Fruit fly (Drosophila melanogaster) whole organism, embryonic: ENCODE measurements around the gene spz3.

ENCODE experiments used
- BEAF-32 ChIP-seq: fragments of 200-800 bp; sonication (Bioruptor generic); optimal IDR thresholded peaks from 3 replicates; lab custom pipeline; 2017; ENCODE audit warnings: missing biosample characterization, missing genetic modification characterization, mild to moderate bottlenecking, moderate library complexity, missing genetic modification reagents
- Bgb ChIP-seq: fragments of 200-800 bp; sonication (Bioruptor generic); IDR thresholded peaks from 2 replicates; pipeline ENCODE4 v1.3.6; 2022; ENCODE audit warnings: missing biosample characterization, missing genetic modification characterization; ENCODE audit not compliant: partially characterized antibody
- CG11560 ChIP-seq: fragments of 200-800 bp; sonication (Bioruptor generic); IDR thresholded peaks from 3 replicates; pipeline ENCODE4 v1.3.6; 2022; ENCODE audit warnings: missing biosample characterization, missing genetic modification characterization
- CG12104 ChIP-seq: fragments of 200-800 bp; sonication (Bioruptor generic); optimal IDR thresholded peaks from 3 replicates; lab custom pipeline; 2016; ENCODE audit warnings: missing biosample characterization, missing genetic modification characterization
- CG12155 ChIP-seq: fragments of 200-800 bp; sonication (Bioruptor generic); optimal IDR thresholded peaks from 3 replicates; lab custom pipeline; 2016; ENCODE audit warnings: missing biosample characterization, missing genetic modification characterization
- CG12219 ChIP-seq: fragments of 200-800 bp; sonication (Bioruptor generic); optimal IDR thresholded peaks from 3 replicates; lab custom pipeline; 2018; ENCODE audit warnings: missing biosample characterization, mild to moderate bottlenecking, missing genetic modification characterization
- CG14860 ChIP-seq: fragments of 200-800 bp; sonication (Bioruptor generic); IDR thresholded peaks from 3 replicates; pipeline ENCODE4 v1.3.6; 2022; ENCODE audit warnings: missing biosample characterization, missing genetic modification characterization; ENCODE audit not compliant: partially characterized antibody
- CG1529 ChIP-seq: fragments of 200-800 bp; sonication (Bioruptor generic); optimal IDR thresholded peaks from 3 replicates; lab custom pipeline; 2018; ENCODE audit warnings: missing biosample characterization, missing genetic modification characterization
- CG15696 ChIP-seq: fragments of 200-800 bp; sonication (Bioruptor generic); optimal IDR thresholded peaks from 2 replicates; lab custom pipeline; 2019; ENCODE audit warnings: missing biosample characterization, mild to moderate bottlenecking, missing genetic modification characterization, moderate library complexity
- CG1603 ChIP-seq: fragments of 200-800 bp; sonication (Bioruptor generic); optimal IDR thresholded peaks from 2 replicates; lab custom pipeline; 2019; ENCODE audit warnings: missing biosample characterization, mild to moderate bottlenecking, missing genetic modification characterization, moderate library complexity
- CG2116 ChIP-seq: fragments of 200-800 bp; sonication (Bioruptor generic); optimal IDR thresholded peaks from 3 replicates; lab custom pipeline; 2018; ENCODE audit warnings: missing biosample characterization, mild to moderate bottlenecking, missing genetic modification characterization
- CG2129 ChIP-seq: fragments of 200-800 bp; sonication (Bioruptor generic); IDR thresholded peaks from 2 replicates; pipeline ENCODE4 v1.3.6; 2022; ENCODE audit warnings: missing biosample characterization, missing genetic modification characterization; ENCODE audit not compliant: partially characterized antibody
- CG34422 ChIP-seq: fragments of 200-800 bp; sonication (Bioruptor generic); IDR thresholded peaks from 3 replicates; pipeline ENCODE4 v1.3.6; 2022; ENCODE audit warnings: missing biosample characterization, missing genetic modification characterization
- CG3995 ChIP-seq: fragments of 200-800 bp; sonication (Bioruptor generic); optimal IDR thresholded peaks from 3 replicates; lab custom pipeline; 2016; ENCODE audit warnings: missing biosample characterization, missing genetic modification characterization
- CG42726 ChIP-seq: fragments of 200-800 bp; sonication (Bioruptor generic); IDR thresholded peaks from 2 replicates; pipeline ENCODE4 v1.3.6; 2022; ENCODE audit warnings: missing biosample characterization, missing genetic modification characterization; ENCODE audit not compliant: partially characterized antibody
- CG4617 ChIP-seq: fragments of 200-800 bp; sonication (Bioruptor generic); optimal IDR thresholded peaks from 3 replicates; lab custom pipeline; 2016; ENCODE audit warnings: missing biosample characterization, missing genetic modification characterization, borderline replicate concordance
- CG5953 ChIP-seq: fragments of 200-800 bp; sonication (Bioruptor generic); IDR thresholded peaks from 2 replicates; pipeline ENCODE4 v1.3.6; 2022; ENCODE audit warnings: missing biosample characterization, missing genetic modification characterization
- CG6791 ChIP-seq: fragments of 200-800 bp; sonication (Bioruptor generic); IDR thresholded peaks from 3 replicates; pipeline ENCODE4 v1.3.6; 2022; ENCODE audit warnings: missing biosample characterization, missing genetic modification characterization; ENCODE audit not compliant: partially characterized antibody
- CG7271 ChIP-seq: fragments of 200-800 bp; sonication (Bioruptor generic); optimal IDR thresholded peaks from 2 replicates; lab custom pipeline; 2018; ENCODE audit warnings: missing biosample characterization, mild to moderate bottlenecking, missing genetic modification characterization, moderate library complexity
- CG9437 ChIP-seq: fragments of 200-800 bp; sonication (Bioruptor generic); optimal IDR thresholded peaks from 2 replicates; lab custom pipeline; 2018; ENCODE audit warnings: missing biosample characterization, mild to moderate bottlenecking, missing genetic modification characterization
- CHES-1-like ChIP-seq: fragments of 200-800 bp; sonication (Bioruptor generic); optimal IDR thresholded peaks from 2 replicates; lab custom pipeline; 2016; ENCODE audit warnings: missing biosample characterization, missing genetic modification characterization
- D ChIP-seq, 2 experiments: fragments of 200-800 bp in 1 of 2; fragments of >200 bp in 1 of 2; sonication (Bioruptor generic) in 1 of 2; optimal IDR thresholded peaks; 2 replicates in 1 of 2; 3 replicates in 1 of 2; lab custom pipeline; 2017; ENCODE audit warnings: mild to moderate bottlenecking in 1 of 2, missing biosample characterization in 1 of 2, missing genetic modification characterization in 1 of 2, missing genetic modification reagents in 1 of 2
- Dll ChIP-seq: fragments of 200-800 bp; sonication (Bioruptor generic); IDR thresholded peaks from 4 replicates; pipeline ENCODE4 v1.3.6; 2022; ENCODE audit warnings: missing biosample characterization, missing genetic modification characterization; ENCODE audit not compliant: partially characterized antibody
- Dp ChIP-seq: fragments of 200-800 bp; sonication (Bioruptor generic); optimal IDR thresholded peaks from 2 replicates; lab custom pipeline; 2018; ENCODE audit warnings: missing biosample characterization, mild to moderate bottlenecking, missing genetic modification characterization, moderate library complexity
- Dref ChIP-seq: fragments of 200-800 bp; sonication (Bioruptor generic); IDR thresholded peaks from 2 replicates; pipeline ENCODE4 v1.3.6; 2022; ENCODE audit warnings: missing biosample characterization, missing genetic modification characterization
- E2f2 ChIP-seq: fragments of 200-800 bp; sonication (Bioruptor generic); IDR thresholded peaks from 2 replicates; pipeline ENCODE4 v1.3.6; 2022; ENCODE audit warnings: missing biosample characterization, missing genetic modification characterization
- HmgD ChIP-seq: fragments of 200-800 bp; sonication (Bioruptor generic); optimal IDR thresholded peaks from 3 replicates; lab custom pipeline; 2016; ENCODE audit warnings: missing biosample characterization, missing genetic modification characterization
- Pdp1 ChIP-seq, 2 experiments: fragments of 200-800 bp; sonication (Bioruptor generic); optimal IDR thresholded peaks; 3 replicates each; lab custom pipeline; 2016; ENCODE audit warnings: missing biosample characterization in 2 of 2, missing genetic modification characterization in 2 of 2, mild to moderate bottlenecking in 1 of 2, moderate library complexity in 1 of 2
- Rfx ChIP-seq: fragments of 200-800 bp; sonication (Bioruptor generic); IDR thresholded peaks from 2 replicates; pipeline ENCODE4 v1.3.6; 2022; ENCODE audit warnings: missing biosample characterization, missing genetic modification characterization
- ab ChIP-seq: fragments of 200-800 bp; sonication (Bioruptor generic); optimal IDR thresholded peaks from 2 replicates; lab custom pipeline; 2016; ENCODE audit warnings: missing biosample characterization, missing genetic modification characterization
- amos ChIP-seq: fragments of 200-800 bp; sonication (Bioruptor generic); IDR thresholded peaks from 2 replicates; pipeline ENCODE4 v1.3.6; 2022; ENCODE audit warnings: missing biosample characterization, missing genetic modification characterization; ENCODE audit not compliant: partially characterized antibody
- bigmax ChIP-seq: fragments of 200-800 bp; sonication (Bioruptor generic); optimal IDR thresholded peaks from 2 replicates; lab custom pipeline; 2018; ENCODE audit warnings: missing biosample characterization, mild to moderate bottlenecking, missing genetic modification characterization
- chinmo ChIP-seq: fragments of 200-800 bp; sonication (Bioruptor generic); IDR thresholded peaks from 4 replicates; pipeline ENCODE4 v1.3.6; 2022; ENCODE audit warnings: missing biosample characterization, missing genetic modification characterization; ENCODE audit not compliant: partially characterized antibody
- corto ChIP-seq: fragments of 200-800 bp; sonication (Bioruptor generic); optimal IDR thresholded peaks from 2 replicates; lab custom pipeline; 2016; ENCODE audit warnings: missing biosample characterization, mild to moderate bottlenecking, missing genetic modification characterization, moderate library complexity
- dm ChIP-seq: fragments of 200-800 bp; sonication (Bioruptor generic); optimal IDR thresholded peaks from 3 replicates; lab custom pipeline; 2016; ENCODE audit warnings: missing biosample characterization, missing genetic modification characterization
- gfzf ChIP-seq: fragments of 200-800 bp; sonication (Bioruptor generic); optimal IDR thresholded peaks from 2 replicates; lab custom pipeline; 2016; ENCODE audit warnings: missing biosample characterization, mild to moderate bottlenecking, missing genetic modification characterization, moderate library complexity
- hb ChIP-seq: fragments of 200-800 bp; sonication (Bioruptor generic); IDR thresholded peaks from 3 replicates; pipeline ENCODE4 v1.3.6; 2022; ENCODE audit warnings: missing biosample characterization, missing genetic modification characterization; ENCODE audit not compliant: partially characterized antibody
- hbn ChIP-seq: fragments of 200-800 bp; sonication (Bioruptor generic); IDR thresholded peaks from 2 replicates; pipeline ENCODE4 v1.3.6; 2022; ENCODE audit warnings: missing biosample characterization, missing genetic modification characterization; ENCODE audit not compliant: partially characterized antibody
- inv ChIP-seq: fragments of 200-800 bp; sonication (Bioruptor generic); IDR thresholded peaks from 2 replicates; pipeline ENCODE4 v1.3.6; 2022; ENCODE audit warnings: missing biosample characterization, missing genetic modification characterization; ENCODE audit not compliant: partially characterized antibody
- knrl ChIP-seq: fragments of 200-800 bp; sonication (Bioruptor generic); IDR thresholded peaks from 3 replicates; pipeline ENCODE4 v1.3.6; 2022; ENCODE audit warnings: missing biosample characterization, missing genetic modification characterization; ENCODE audit not compliant: partially characterized antibody
- lab ChIP-seq: fragments of 200-800 bp; sonication (Bioruptor generic); optimal IDR thresholded peaks from 3 replicates; lab custom pipeline; 2017; ENCODE audit warnings: missing biosample characterization, missing genetic modification characterization, mild to moderate bottlenecking, moderate library complexity, missing genetic modification reagents
- mld ChIP-seq: fragments of 200-800 bp; sonication (Bioruptor generic); IDR thresholded peaks from 3 replicates; pipeline ENCODE4 v1.3.6; 2022; ENCODE audit warnings: missing biosample characterization, missing genetic modification characterization; ENCODE audit not compliant: partially characterized antibody
- nerfin-2 ChIP-seq: fragments of 200-800 bp; sonication (Bioruptor generic); IDR thresholded peaks from 2 replicates; pipeline ENCODE4 v1.3.6; 2022; ENCODE audit warnings: missing biosample characterization, missing genetic modification characterization; ENCODE audit not compliant: partially characterized antibody
- nmo ChIP-seq: fragments of 200-800 bp; sonication (Bioruptor generic); optimal IDR thresholded peaks from 2 replicates; lab custom pipeline; 2018; ENCODE audit warnings: missing biosample characterization, mild to moderate bottlenecking, missing genetic modification characterization, moderate library complexity
- row ChIP-seq: fragments of 200-800 bp; sonication (Bioruptor generic); IDR thresholded peaks from 3 replicates; pipeline ENCODE4 v1.3.6; 2022; ENCODE audit warnings: missing biosample characterization, missing genetic modification characterization
- shn ChIP-seq: fragments of 200-800 bp; sonication (Bioruptor generic); optimal IDR thresholded peaks from 3 replicates; lab custom pipeline; 2016; ENCODE audit warnings: missing biosample characterization, missing genetic modification characterization
- sisA ChIP-seq: fragments of 200-800 bp; sonication (Bioruptor generic); IDR thresholded peaks from 2 replicates; pipeline ENCODE4 v1.3.6; 2022; ENCODE audit warnings: missing biosample characterization, missing genetic modification characterization
- tna ChIP-seq: fragments of 200-800 bp; sonication (Bioruptor generic); IDR thresholded peaks from 2 replicates; pipeline ENCODE4 v1.3.6; 2022; ENCODE audit warnings: missing biosample characterization, missing genetic modification characterization; ENCODE audit not compliant: partially characterized antibody

The spz3 gene

DNA sequence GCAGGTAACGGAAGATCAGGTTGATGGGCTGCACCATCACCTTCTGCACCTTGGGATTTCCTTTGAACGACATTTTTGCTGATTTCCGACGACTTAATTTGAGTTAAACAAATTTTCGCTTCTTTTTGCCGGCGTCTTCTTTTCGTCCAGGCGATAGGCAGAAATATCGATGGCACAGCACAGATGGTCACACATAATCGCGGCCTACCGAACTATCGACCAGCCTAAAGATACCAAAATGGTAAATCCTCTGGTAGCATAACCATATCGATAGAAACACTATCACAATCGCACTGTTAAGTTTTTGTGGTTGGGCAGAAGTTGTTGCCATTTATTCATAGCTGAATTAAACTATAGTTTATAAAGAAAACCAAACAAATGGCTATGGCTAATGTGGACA lies 5.9 kb upstream of the spz3 start, which contains the start of the genes SmE and CG34132 (continued):
- TF ChIP-seq BEAF-32 (GFP tag; lab: Kevin White, UChicago) (peak; percentile 93), amos (GFP tag; lab: Robert Waterston, UW) (peak; percentile 98), inv (GFP tag; lab: Robert Waterston, UW) (peak; percentile 97), CG2116 (peak; percentile 34), CG12219 (GFP tag; lab: Kevin White, UChicago) (no peak), shn (GFP tag; lab: Kevin White, UChicago) (no peak), CG4617 (peak; percentile 26), CG15696 (tag; lab: Kevin White, UChicago) (no peak), bigmax (peak; percentile 67), CG1603 (peak; percentile 47), CG2129 (peak; percentile 84), knrl (GFP tag; lab: Robert Waterston, UW) (peak; percentile 96), HmgD (GFP tag; lab: Kevin White, UChicago) (peak; percentile 6), CG9437 (GFP tag; lab: Kevin White, UChicago) (no peak), nerfin-2 (GFP tag; lab: Robert Waterston, UW) (peak; percentile 91), gfzf (GFP tag; lab: Kevin White, UChicago) (peak; percentile 57), Dll (GFP tag; lab: Robert Waterston, UW) (peak; percentile 87), E2f2 (peak; percentile 66), CG6791 (GFP tag; lab: Robert Waterston, UW) (peak; percentile 99), hbn (GFP tag; lab: Robert Waterston, UW) (peak; percentile 94), CG12104 (GFP tag; lab: Kevin White, UChicago) (no peak), tna (GFP tag; lab: Robert Waterston, UW) (peak; percentile 95), corto (GFP tag; lab: Kevin White, UChicago) (no peak), Rfx (GFP tag; lab: Robert Waterston, UW) (no peak), CHES-1-like (GFP tag; lab: Kevin White, UChicago) (peak; percentile 37), CG3995 (GFP tag; lab: Kevin White, UChicago) (peak; percentile 90), CG42726 (GFP tag; lab: Robert Waterston, UW) (peak; percentile 99), Bgb (GFP tag; lab: Robert Waterston, UW) (peak; percentile 98), CG7271 (tag; lab: Kevin White, UChicago) (no peak), ab (no peak), row (GFP tag; lab: Robert Waterston, UW) (peak; percentile 34; the same call in 1 of the 3 replicates), CG1529 (no peak), CG12155 (GFP tag; lab: Kevin White, UChicago) (no peak), lab (GFP tag; lab: Kevin White, UChicago) (no peak), dm (GFP tag; lab: Kevin White, UChicago) (peak; percentile 31), nmo (GFP tag; lab: Kevin White, UChicago) (peak; percentile 28), Dref (GFP tag; lab: Robert Waterston, UW) (peak; percentile 97), CG14860 (GFP tag; lab: Robert Waterston, UW) (peak; percentile 91), sisA (GFP tag; lab: Robert Waterston, UW) (no peak), D (optimal IDR thresholded peaks at IDR 0.05; lab: Kevin White, UChicago) (no peak), D (GFP tag; optimal IDR thresholded peaks at IDR 0.05; lab: Kevin White, UChicago) (no peak), CG34422 (GFP tag; lab: Robert Waterston, UW) (peak; percentile 70; the same call in 1 of the 3 replicates), chinmo (peak; percentile 97), hb (GFP tag; lab: Robert Waterston, UW) (peak; percentile 97), CG11560 (tag; lab: Robert Waterston, UW) (no peak), Dp (peak; percentile 56), mld (GFP tag; lab: Robert Waterston, UW) (peak; percentile 97), CG5953 (no peak), Pdp1 (GFP tag; optimal IDR thresholded peaks at IDR 0.05; lab: Kevin White, UChicago) (peak in 1 of 2 experiments; percentile 54)
